Worm (Caenorhabditis elegans): ENCODE results near the gene F14F9.5.

DNA sequence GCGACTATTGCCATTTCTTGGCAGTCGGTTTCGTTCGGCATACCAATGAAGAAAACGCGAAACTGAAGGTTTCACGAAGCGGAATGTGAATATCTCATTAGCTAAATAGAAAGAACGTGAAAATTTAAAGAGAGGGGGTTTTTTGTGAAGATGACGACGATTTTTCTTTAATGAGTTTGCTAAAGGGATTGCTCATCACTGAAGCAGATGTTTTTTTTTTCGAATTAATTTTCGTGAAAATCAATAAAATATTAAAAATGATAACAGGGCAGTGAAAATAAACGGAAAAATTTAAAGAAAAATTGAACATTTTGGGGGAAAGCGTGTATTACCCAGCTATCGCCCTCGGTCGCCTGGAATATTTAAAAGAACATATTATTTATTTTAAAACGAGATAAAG is 19.1 kb upstream of the F14F9.5 start, which contains the start of gene srab-3:
- TF ChIP-seq dpl-1 (GFP tag; optimal IDR thresholded peaks at IDR 0.05) (no peak), nhr-25 (tag; optimal IDR thresholded peaks at IDR 0.05; ENCODE audit: borderline replicate concordance, insufficient read depth) (no peak)

Measured in whole organism, L4 larva.